Worm (Caenorhabditis elegans) whole organism, L1 larva: ENCODE measurements around the gene taf-12.

ENCODE experiments used
- ceh-90 ChIP-seq: sonication (generic microtip); optimal IDR thresholded peaks from 2 replicates; lab custom pipeline; 2016; ENCODE audit warnings: missing genetic modification characterization, missing compliant biosample characterization
- lin-39 ChIP-seq: fragments of 150-350 bp; optimal IDR thresholded peaks from 2 replicates; lab custom pipeline; 2014; ENCODE audit warnings: missing biosample characterization, missing genetic modification reagents, missing genetic modification characterization
- unc-98 ChIP-seq: fragments of 200-800 bp; sonication (Bioruptor generic); IDR thresholded peaks from 2 replicates; pipeline ENCODE4 v1.3.6; 2022; ENCODE audit warnings: missing genetic modification characterization, missing compliant biosample characterization

DNA sequence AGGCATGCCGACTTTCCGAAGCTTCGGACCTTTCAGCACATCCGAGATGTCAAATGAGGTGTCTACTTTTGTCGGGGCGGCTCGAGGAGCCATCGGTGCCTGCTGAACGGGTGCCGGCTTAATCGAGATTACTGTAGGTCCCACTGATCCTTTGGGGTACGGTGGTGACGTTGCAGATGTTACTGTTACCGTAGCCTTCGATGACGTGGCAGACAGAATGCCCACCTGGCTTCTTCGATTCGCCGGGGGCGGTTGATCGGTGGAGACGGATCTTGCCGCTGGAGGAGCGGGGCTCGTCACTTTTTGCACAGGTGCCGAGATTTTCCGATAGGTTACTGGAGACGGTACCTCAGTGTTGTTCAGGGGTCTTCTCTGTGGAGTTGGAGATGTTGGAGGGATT lies 2.5 kb upstream of the taf-12 start:
- TF ChIP-seq ceh-90 (tag; lab: Kevin White, UChicago) = no peak
- TF ChIP-seq lin-39 (tag; lab: Kevin White, UChicago) = no peak
- TF ChIP-seq unc-98 = no peak
